Worm (Caenorhabditis elegans) whole organism, L3 larva: Measurements from ENCODE around the gene C52B9.10.

ENCODE experiments used
- R02D3.7 ChIP-seq: fragments of 150-350 bp; optimal IDR thresholded peaks from 2 replicates; lab custom pipeline; 2014; ENCODE audit warnings: missing biosample characterization, missing genetic modification characterization
- ama-1 ChIP-seq: fragments of 150-350 bp; optimal IDR thresholded peaks from 2 replicates; lab custom pipeline; 2018
- ceh-16 ChIP-seq: sonication (generic microtip); optimal IDR thresholded peaks from 2 replicates; lab custom pipeline; 2017; ENCODE audit warnings: missing biosample characterization, missing genetic modification characterization
- ceh-82 ChIP-seq: fragments of 150-350 bp; optimal IDR thresholded peaks from 2 replicates; lab custom pipeline; 2014; ENCODE audit warnings: missing biosample characterization, missing genetic modification characterization
- daf-12 ChIP-seq: fragments of 150-350 bp; optimal IDR thresholded peaks from 2 replicates; lab custom pipeline; 2014; ENCODE audit warnings: missing biosample characterization, missing genetic modification reagents, missing genetic modification characterization
- elt-2 ChIP-seq: sonication (generic microtip); optimal IDR thresholded peaks from 2 replicates; lab custom pipeline; 2016; ENCODE audit warnings: missing genetic modification reagents, mild to moderate bottlenecking, missing genetic modification characterization, missing compliant biosample characterization
- fkh-10 ChIP-seq: sonication (generic microtip); optimal IDR thresholded peaks from 2 replicates; lab custom pipeline; 2017; ENCODE audit warnings: missing biosample characterization, missing genetic modification reagents, missing genetic modification characterization
- hmg-11 ChIP-seq: sonication (generic microtip); optimal IDR thresholded peaks from 2 replicates; lab custom pipeline; 2016; ENCODE audit warnings: missing genetic modification characterization, missing compliant biosample characterization
- jun-1 ChIP-seq: fragments of 150-350 bp; optimal IDR thresholded peaks from 2 replicates; lab custom pipeline; 2014; ENCODE audit warnings: missing biosample characterization, missing genetic modification reagents, missing genetic modification characterization
- lin-15B ChIP-seq: fragments of 150-350 bp; optimal IDR thresholded peaks from 2 replicates; lab custom pipeline; 2014; ENCODE audit warnings: missing biosample characterization, missing genetic modification characterization
- mdl-1 ChIP-seq: fragments of 150-350 bp; optimal IDR thresholded peaks from 2 replicates; lab custom pipeline; 2014; ENCODE audit warnings: missing biosample characterization, missing genetic modification characterization
- mml-1 ChIP-seq: fragments of 150-350 bp; sonication (generic microtip); optimal IDR thresholded peaks from 3 replicates; lab custom pipeline; 2014; ENCODE audit warnings: missing biosample characterization, missing genetic modification characterization
- nhr-12 ChIP-seq: fragments of 150-350 bp; optimal IDR thresholded peaks from 2 replicates; lab custom pipeline; 2014; ENCODE audit warnings: missing biosample characterization, missing genetic modification characterization
- nhr-237 ChIP-seq: fragments of 150-350 bp; optimal IDR thresholded peaks from 2 replicates; lab custom pipeline; 2014; ENCODE audit warnings: missing biosample characterization, missing genetic modification characterization
- nhr-67 ChIP-seq: fragments of 150-350 bp; optimal IDR thresholded peaks from 2 replicates; lab custom pipeline; 2014; ENCODE audit warnings: missing biosample characterization, missing genetic modification characterization
- pqm-1 ChIP-seq: fragments of 150-350 bp; optimal IDR thresholded peaks from 2 replicates; lab custom pipeline; 2017; ENCODE audit warnings: missing biosample characterization, missing genetic modification characterization, inconsistent platforms
- sea-2 ChIP-seq: fragments of 150-350 bp; sonication (generic microtip); optimal IDR thresholded peaks from 4 replicates; lab custom pipeline; 2014; ENCODE audit warnings: missing biosample characterization, missing genetic modification reagents, missing genetic modification characterization
- skn-1 ChIP-seq: fragments of 150-350 bp; optimal IDR thresholded peaks from 2 replicates; lab custom pipeline; 2014; ENCODE audit warnings: missing biosample characterization, missing genetic modification characterization
- snpc-4 ChIP-seq: fragments of 150-350 bp; optimal IDR thresholded peaks from 2 replicates; lab custom pipeline; 2014; ENCODE audit warnings: missing biosample characterization, missing genetic modification characterization
- unc-39 ChIP-seq: sonication (generic microtip); optimal IDR thresholded peaks from 4 replicates; lab custom pipeline; 2017; ENCODE audit warnings: missing biosample characterization, missing genetic modification characterization
- unc-62 ChIP-seq: fragments of 150-350 bp; sonication (generic microtip); optimal IDR thresholded peaks from 4 replicates; lab custom pipeline; 2014; ENCODE audit warnings: missing biosample characterization, missing genetic modification reagents, missing genetic modification characterization
- zag-1 ChIP-seq: fragments of 150-350 bp; optimal IDR thresholded peaks from 2 replicates; lab custom pipeline; 2014; ENCODE audit warnings: missing biosample characterization, missing genetic modification characterization
- ztf-11 ChIP-seq: fragments of 150-350 bp; optimal IDR thresholded peaks from 2 replicates; lab custom pipeline; 2014; ENCODE audit warnings: missing biosample characterization, missing genetic modification characterization
- ztf-4 ChIP-seq: fragments of 150-350 bp; optimal IDR thresholded peaks from 2 replicates; lab custom pipeline; 2014; ENCODE audit warnings: missing biosample characterization, missing genetic modification characterization

Gene C52B9.10

DNA sequence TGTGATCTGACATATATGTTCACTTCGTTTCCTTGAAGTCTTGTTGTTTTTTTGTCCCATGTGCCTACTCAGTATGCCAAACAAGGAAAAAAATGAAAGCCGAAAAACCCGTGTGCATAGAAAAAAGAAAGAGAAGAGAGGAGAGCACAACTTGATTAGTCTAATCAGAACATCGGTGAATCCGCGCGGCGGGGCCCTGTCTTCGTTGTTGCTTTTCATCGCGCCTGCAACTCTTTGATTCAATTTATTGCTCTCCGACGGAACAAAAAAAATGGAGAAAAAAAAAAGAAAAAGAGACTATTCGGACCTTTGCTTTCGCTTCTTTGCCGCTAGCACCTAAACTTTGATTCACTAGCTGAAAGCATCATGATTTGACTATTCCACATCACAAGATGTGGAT, 41.2 kb downstream of the C52B9.10 start:
- TF ChIP-seq unc-62 (GFP tag; lab: Kevin White, UChicago) (no peak), R02D3.7 (no peak), nhr-237 (tag; lab: Kevin White, UChicago) (no peak), fkh-10 (GFP tag; lab: Kevin White, UChicago) (peak; percentile 87), snpc-4 (tag; lab: Kevin White, UChicago) (no peak), daf-12 (tag; lab: Kevin White, UChicago) (no peak), ztf-4 (tag; lab: Kevin White, UChicago) (no peak), ama-1 (lab: Kevin White, UChicago) (no peak)

- TF ChIP-seq unc-39 (tag; lab: Kevin White, UChicago) (no peak), fkh-10 (GFP tag; lab: Kevin White, UChicago) (peak; percentile 97)
- TF ChIP-seq, all 47 proteins: peak for 1
These were observed 43.4 kb downstream of the C52B9.10 start for ce11 chrX:4317095-4317494.

DNA sequence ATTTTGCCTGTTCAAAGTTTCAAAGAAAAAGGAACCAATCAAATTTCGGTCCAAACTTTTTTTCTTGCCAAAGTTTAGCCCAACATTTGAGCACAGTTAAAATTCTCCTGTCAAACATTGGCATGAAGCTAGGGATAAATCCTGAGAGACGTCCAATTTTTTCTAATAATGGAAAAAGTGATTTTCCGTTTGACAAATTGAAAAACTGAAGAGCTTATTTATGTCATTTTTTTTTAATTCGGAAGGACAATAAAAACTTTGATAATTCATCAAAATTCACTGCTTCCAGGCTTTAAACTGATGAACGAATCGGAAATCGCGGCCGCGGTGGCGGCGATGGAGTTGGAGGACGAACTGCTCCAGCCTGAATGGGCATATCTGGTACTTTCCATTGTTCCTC, 46.8 kb downstream of the C52B9.10 start, which contains the start of gene dop-6:
TSS of gene dop-6 (plus strand) at position 301 of the 400 bp plus-strand sequence.
- no peak for TF ChIP-seq nhr-12
- TF ChIP-seq ceh-82 (tag; lab: Kevin White, UChicago): no peak
- TF ChIP-seq pqm-1: no peak
- no peak for TF ChIP-seq elt-2 (tag; lab: Kevin White, UChicago)
- TF ChIP-seq nhr-237 (tag; lab: Kevin White, UChicago): no peak
- no peak for TF ChIP-seq skn-1
- no peak for TF ChIP-seq ceh-16
- no peak for TF ChIP-seq unc-39 (tag; lab: Kevin White, UChicago)
- no peak for TF ChIP-seq sea-2 (GFP tag; lab: Kevin White, UChicago)
- no peak for TF ChIP-seq lin-15B (tag; lab: Kevin White, UChicago)
- TF ChIP-seq mdl-1 (tag; lab: Kevin White, UChicago): no peak
- TF ChIP-seq nhr-67 (tag; lab: Kevin White, UChicago): no peak
- TF ChIP-seq unc-62 (GFP tag; lab: Kevin White, UChicago): no peak
- TF ChIP-seq zag-1 (tag; lab: Kevin White, UChicago): no peak
- no peak for TF ChIP-seq mml-1
- no peak for TF ChIP-seq ztf-11 (tag; lab: Kevin White, UChicago)
- TF ChIP-seq hmg-11 (tag; lab: Kevin White, UChicago): no peak
- no peak for TF ChIP-seq jun-1 (tag; lab: Kevin White, UChicago)
- TF ChIP-seq, all 47 proteins: peak for 0

DNA sequence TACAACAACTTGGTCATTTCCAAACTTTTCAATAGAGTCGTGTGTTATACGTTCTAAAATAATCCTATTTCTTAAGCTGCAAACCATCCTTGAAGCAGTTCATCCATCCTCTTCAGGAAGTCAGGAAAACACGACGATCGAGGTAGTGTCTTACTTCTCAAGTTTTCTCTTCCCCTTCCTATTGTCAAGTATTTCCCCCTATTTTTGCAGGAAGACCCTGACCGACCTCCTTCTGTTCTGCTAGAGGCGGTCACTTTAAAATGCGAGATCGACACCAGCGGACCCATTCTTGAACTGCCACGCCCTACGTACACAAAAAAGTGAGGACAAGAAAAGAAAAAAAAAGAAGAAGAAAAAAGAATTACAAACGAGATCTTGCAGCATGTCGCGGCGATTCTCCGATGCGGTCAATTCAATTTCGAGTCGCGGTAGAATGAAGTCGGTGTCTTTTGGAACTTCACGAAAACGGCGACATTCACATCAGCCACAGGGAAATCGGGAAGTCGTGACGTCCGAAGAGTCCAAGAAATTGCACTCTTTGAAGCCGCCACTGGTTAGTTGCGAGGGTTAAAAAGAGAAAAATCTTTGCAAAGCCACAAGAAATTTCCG, 49.2 kb downstream of the C52B9.10 start:
- no peak for TF ChIP-seq hmg-11 (tag; lab: Kevin White, UChicago)
- peak; percentile 76 for TF ChIP-seq fkh-10 (GFP tag; lab: Kevin White, UChicago)
- TF ChIP-seq, all 47 proteins: peak for 1
